Worm (Caenorhabditis elegans) whole organism, young adult: ENCODE data around the gene F01G10.10.

ENCODE experiments used
- T07F8.4 ChIP-seq: sonication (generic microtip); optimal IDR thresholded peaks from 2 replicates; lab custom pipeline; 2016; ENCODE audit warnings: mild to moderate bottlenecking, missing genetic modification characterization, moderate library complexity, missing compliant biosample characterization
- attf-3 ChIP-seq: fragments of 200-800 bp; sonication (Bioruptor generic); conservative IDR thresholded peaks from 2 replicates; pipeline ENCODE4 v1.3.6; 2022; ENCODE audit warnings: missing genetic modification reagents, missing genetic modification characterization, missing compliant biosample characterization
- ceh-27 ChIP-seq: fragments of 200-800 bp; sonication (Bioruptor generic); optimal IDR thresholded peaks from 2 replicates; lab custom pipeline; 2018; ENCODE audit warnings: mild to moderate bottlenecking, missing genetic modification characterization, moderate library complexity, missing compliant biosample characterization
- chd-7 ChIP-seq: sonication (generic microtip); optimal IDR thresholded peaks from 2 replicates; lab custom pipeline; 2016; ENCODE audit warnings: mild to moderate bottlenecking, missing genetic modification characterization, moderate library complexity, missing compliant biosample characterization
- dpl-1 ChIP-seq: fragments of 150-350 bp; optimal IDR thresholded peaks from 2 replicates; lab custom pipeline; 2014; ENCODE audit warnings: missing biosample characterization, missing genetic modification reagents, missing genetic modification characterization
- efl-1 ChIP-seq: fragments of 150-350 bp; optimal IDR thresholded peaks from 2 replicates; lab custom pipeline; 2014; ENCODE audit warnings: missing biosample characterization, missing genetic modification reagents, missing genetic modification characterization
- ets-4 ChIP-seq: fragments of 200-800 bp; sonication (Bioruptor generic); optimal IDR thresholded peaks from 2 replicates; lab custom pipeline; 2018; ENCODE audit warnings: mild to moderate bottlenecking, missing genetic modification characterization, missing compliant biosample characterization
- let-526 ChIP-seq: fragments of 200-800 bp; sonication (Bioruptor generic); IDR thresholded peaks from 2 replicates; pipeline ENCODE4 v1.3.6; 2022; ENCODE audit warnings: missing genetic modification reagents, missing genetic modification characterization, missing compliant biosample characterization
- lin-26 ChIP-seq: fragments of 200-800 bp; sonication (Bioruptor generic); IDR thresholded peaks from 2 replicates; pipeline ENCODE4 v1.3.6; 2022; ENCODE audit warnings: missing genetic modification reagents, missing genetic modification characterization, missing compliant biosample characterization
- rec-8 ChIP-seq, 2 experiments: sonication (generic microtip); optimal IDR thresholded peaks; 2 replicates each; lab custom pipeline; 2016; ENCODE audit warnings: mild to moderate bottlenecking in 2 of 2, missing genetic modification characterization in 2 of 2, missing genetic modification reagents in 2 of 2, missing genotype in 2 of 2, missing biosample characterization in 1 of 2, missing compliant biosample characterization in 1 of 2, moderate library complexity in 1 of 2
- snpc-4 ChIP-seq, 5 experiments: fragments of 150-350 bp in 1 of 5; sonication (generic microtip) in 4 of 5; optimal IDR thresholded peaks; 2 replicates each; lab custom pipeline; 2014 to 2018; ENCODE audit warnings: missing genetic modification characterization in 5 of 5, missing biosample characterization in 3 of 5, antibody characterized with exemption in 2 of 5, mild to moderate bottlenecking in 2 of 5, missing compliant biosample characterization in 2 of 5, missing genotype in 2 of 5, moderate library complexity in 2 of 5, missing genetic modification reagents in 1 of 5
- unc-62 ChIP-seq: fragments of 150-350 bp; optimal IDR thresholded peaks from 2 replicates; lab custom pipeline; 2014; ENCODE audit warnings: missing biosample characterization, missing genetic modification reagents, missing genetic modification characterization

ce11 chrIV:10281482-10281881 lies 35.5 kb downstream of the F01G10.10 start, which contains the start of gene thk-1:
- TF ChIP-seq chd-7 (tag; lab: Kevin White, UChicago) (no peak), let-526 (GFP tag; lab: Robert Waterston, UW) (no peak), lin-26 (no peak), rec-8 (tag; optimal IDR thresholded peaks at IDR 0.05; lab: Kevin White, UChicago) (no peak), dpl-1 (GFP tag; lab: Kevin White, UChicago) (no peak), snpc-4 (GFP tag; optimal IDR thresholded peaks at IDR 0.05; lab: Kevin White, UChicago) (no peak), snpc-4 (tag; optimal IDR thresholded peaks at IDR 0.05; lab: Kevin White, UChicago) (no peak), ceh-27 (GFP tag; lab: Kevin White, UChicago) (no peak), unc-62 (GFP tag; lab: Kevin White, UChicago) (no peak), attf-3 (GFP tag; lab: Robert Waterston, UW) (no peak), efl-1 (no peak), ets-4 (GFP tag; lab: Kevin White, UChicago) (no peak), T07F8.4 (tag; lab: Kevin White, UChicago) (no peak)
